Fruit fly (Drosophila melanogaster) whole organism, embryonic: ENCODE data around the gene CG13144.

Experiments used
- CG10209 ChIP-seq: fragments of 200-800 bp; sonication (Bioruptor generic); optimal IDR thresholded peaks from 3 replicates; lab custom pipeline; 2017; ENCODE audit warnings: missing biosample characterization, mild to moderate bottlenecking, missing genetic modification characterization, missing genetic modification reagents
- CG11247 ChIP-seq: fragments of 200-800 bp; sonication (Bioruptor generic); IDR thresholded peaks from 2 replicates; pipeline ENCODE4 v1.3.6; 2022; ENCODE audit warnings: missing biosample characterization, missing genetic modification characterization
- CG12104 ChIP-seq: fragments of 200-800 bp; sonication (Bioruptor generic); optimal IDR thresholded peaks from 3 replicates; lab custom pipeline; 2016; ENCODE audit warnings: missing biosample characterization, missing genetic modification characterization
- CG13296 ChIP-seq: fragments of 200-800 bp; sonication (Bioruptor generic); optimal IDR thresholded peaks from 3 replicates; lab custom pipeline; 2018; ENCODE audit warnings: missing biosample characterization, mild to moderate bottlenecking, missing genetic modification characterization
- CG17361 ChIP-seq: fragments of 200-800 bp; sonication (Bioruptor generic); IDR thresholded peaks from 3 replicates; pipeline ENCODE4 v1.3.6; 2022; ENCODE audit warnings: missing biosample characterization, missing genetic modification characterization
- CG17829 ChIP-seq: fragments of 200-800 bp; optimal IDR thresholded peaks from 2 replicates; lab custom pipeline; 2019; ENCODE audit warnings: missing biosample characterization, mild to moderate bottlenecking, missing genetic modification characterization, moderate library complexity
- CG18619 ChIP-seq: fragments of 200-800 bp; sonication (Bioruptor generic); optimal IDR thresholded peaks from 3 replicates; lab custom pipeline; 2017; ENCODE audit warnings: missing biosample characterization, mild to moderate bottlenecking, missing genetic modification characterization
- CG2199 ChIP-seq: fragments of 200-800 bp; sonication (Bioruptor generic); IDR thresholded peaks from 3 replicates; pipeline ENCODE4 v1.3.6; 2022; ENCODE audit warnings: missing biosample characterization, missing genetic modification characterization
- CG2712 ChIP-seq: fragments of 200-800 bp; optimal IDR thresholded peaks from 3 replicates; lab custom pipeline; 2019; ENCODE audit warnings: missing biosample characterization, mild to moderate bottlenecking, missing genetic modification characterization, moderate library complexity
- CG30431 ChIP-seq: fragments of 200-800 bp; sonication (Bioruptor generic); optimal IDR thresholded peaks from 2 replicates; lab custom pipeline; 2017; ENCODE audit warnings: missing biosample characterization, missing genetic modification characterization
- CG33213 ChIP-seq: fragments of 200-800 bp; sonication (Bioruptor generic); optimal IDR thresholded peaks from 3 replicates; lab custom pipeline; 2016; ENCODE audit warnings: missing biosample characterization, missing genetic modification characterization
- CG33557 ChIP-seq: fragments of 200-800 bp; sonication (Bioruptor generic); optimal IDR thresholded peaks from 2 replicates; lab custom pipeline; 2019; ENCODE audit warnings: missing biosample characterization, mild to moderate bottlenecking, missing genetic modification characterization, moderate library complexity
- CG3726 ChIP-seq: fragments of 200-800 bp; sonication (Bioruptor generic); IDR thresholded peaks from 3 replicates; pipeline ENCODE4, ENCODE4 v1.3.6; 2022; ENCODE audit warnings: missing biosample characterization, missing genetic modification characterization
- CG4404 ChIP-seq: fragments of 200-800 bp; sonication (Bioruptor generic); IDR thresholded peaks from 2 replicates; pipeline ENCODE4 v1.3.6; 2022; ENCODE audit warnings: missing biosample characterization, missing genetic modification characterization
- CG4617 ChIP-seq: fragments of 200-800 bp; sonication (Bioruptor generic); optimal IDR thresholded peaks from 3 replicates; lab custom pipeline; 2016; ENCODE audit warnings: missing biosample characterization, missing genetic modification characterization, borderline replicate concordance
- CG4707 ChIP-seq: fragments of 200-800 bp; sonication (Bioruptor generic); optimal IDR thresholded peaks from 2 replicates; lab custom pipeline; 2018; ENCODE audit warnings: missing biosample characterization, mild to moderate bottlenecking, missing genetic modification characterization, moderate library complexity
- CG4730 ChIP-seq: fragments of 200-800 bp; sonication (Bioruptor generic); IDR thresholded peaks from 2 replicates; pipeline ENCODE4 v1.3.6; 2022; ENCODE audit warnings: missing biosample characterization, missing genetic modification characterization
- CG6175 ChIP-seq: fragments of 200-800 bp; sonication (Bioruptor generic); IDR thresholded peaks from 3 replicates; pipeline ENCODE4 v1.3.6; 2022; ENCODE audit warnings: missing biosample characterization, missing genetic modification characterization
- CG6683 ChIP-seq: fragments of 200-800 bp; sonication (Bioruptor generic); optimal IDR thresholded peaks from 2 replicates; lab custom pipeline; 2017; ENCODE audit warnings: missing biosample characterization, mild to moderate bottlenecking, missing genetic modification characterization, missing genetic modification reagents
- CG7963 ChIP-seq: fragments of 200-800 bp; sonication (Bioruptor generic); IDR thresholded peaks from 3 replicates; pipeline ENCODE4 v1.3.6; 2022; ENCODE audit warnings: missing biosample characterization, missing genetic modification characterization; ENCODE audit not compliant: partially characterized antibody
- CG8089 ChIP-seq: fragments of 200-800 bp; sonication (Bioruptor generic); optimal IDR thresholded peaks from 3 replicates; lab custom pipeline; 2016; ENCODE audit warnings: missing biosample characterization, missing genetic modification characterization
- CG8388 ChIP-seq: fragments of 200-800 bp; sonication (Bioruptor generic); optimal IDR thresholded peaks from 2 replicates; lab custom pipeline; 2019; ENCODE audit warnings: missing biosample characterization, mild to moderate bottlenecking, missing genetic modification characterization, moderate library complexity
- CG9437 ChIP-seq: fragments of 200-800 bp; sonication (Bioruptor generic); optimal IDR thresholded peaks from 2 replicates; lab custom pipeline; 2018; ENCODE audit warnings: missing biosample characterization, mild to moderate bottlenecking, missing genetic modification characterization
- E2f1 ChIP-seq: fragments of 200-800 bp; sonication (Bioruptor generic); IDR thresholded peaks from 2 replicates; pipeline ENCODE4 v1.3.6; 2022; ENCODE audit warnings: missing biosample characterization, missing genetic modification characterization
- GATAe ChIP-seq: fragments of 200-800 bp; sonication (Bioruptor generic); conservative IDR thresholded peaks from 2 replicates; pipeline ENCODE4 v1.3.6; 2022; ENCODE audit warnings: missing biosample characterization, missing genetic modification characterization
- HLH3B ChIP-seq: fragments of 200-800 bp; sonication (Bioruptor generic); IDR thresholded peaks from 2 replicates; pipeline ENCODE4 v1.3.6; 2022; ENCODE audit warnings: missing biosample characterization, missing genetic modification characterization
- HLH4C ChIP-seq: fragments of 200-800 bp; sonication (Bioruptor generic); IDR thresholded peaks from 3 replicates; pipeline ENCODE4 v1.3.6; 2022; ENCODE audit warnings: missing biosample characterization, missing genetic modification characterization; ENCODE audit not compliant: partially characterized antibody
- Hmr ChIP-seq: fragments of 200-800 bp; sonication (Bioruptor generic); optimal IDR thresholded peaks from 3 replicates; lab custom pipeline; 2017; ENCODE audit warnings: mild to moderate bottlenecking, missing biosample characterization, missing genetic modification reagents, missing genetic modification characterization
- Mrtf ChIP-seq: fragments of 200-800 bp; sonication (Bioruptor generic); IDR thresholded peaks from 3 replicates; pipeline ENCODE4 v1.3.6; 2022; ENCODE audit warnings: missing biosample characterization, missing genetic modification characterization
- Nf-YB ChIP-seq: fragments of 200-800 bp; sonication (Bioruptor generic); optimal IDR thresholded peaks from 3 replicates; lab custom pipeline; 2019; ENCODE audit warnings: missing biosample characterization, mild to moderate bottlenecking, missing genetic modification characterization, moderate library complexity
- Ravus ChIP-seq: fragments of 200-800 bp; sonication (Bioruptor generic); IDR thresholded peaks from 2 replicates; pipeline ENCODE4 v1.3.6; 2022; ENCODE audit warnings: missing biosample characterization, missing genetic modification characterization
- Side ChIP-seq: fragments of 200-800 bp; sonication (Bioruptor generic); optimal IDR thresholded peaks from 2 replicates; lab custom pipeline; 2016; ENCODE audit warnings: missing biosample characterization, missing genetic modification characterization
- Taf1 ChIP-seq: fragments of 200-800 bp; sonication (Bioruptor generic); IDR thresholded peaks from 2 replicates; pipeline ENCODE4 v1.3.6; 2022; ENCODE audit warnings: missing biosample characterization, missing genetic modification characterization
- Xrp1 ChIP-seq: fragments of 200-800 bp; sonication (Bioruptor generic); IDR thresholded peaks from 2 replicates; pipeline ENCODE4 v1.3.6; 2022; ENCODE audit warnings: missing biosample characterization, missing genetic modification characterization
- ash1 ChIP-seq: fragments of 200-800 bp; sonication (Bioruptor generic); optimal IDR thresholded peaks from 2 replicates; lab custom pipeline; 2018; ENCODE audit warnings: missing biosample characterization, mild to moderate bottlenecking, missing genetic modification characterization
- cato ChIP-seq: fragments of 200-800 bp; sonication (Bioruptor generic); optimal IDR thresholded peaks from 2 replicates; lab custom pipeline; 2016; ENCODE audit warnings: missing biosample characterization, missing genetic modification characterization, borderline replicate concordance
- chinmo ChIP-seq: fragments of 200-800 bp; sonication (Bioruptor generic); IDR thresholded peaks from 4 replicates; pipeline ENCODE4 v1.3.6; 2022; ENCODE audit warnings: missing biosample characterization, missing genetic modification characterization; ENCODE audit not compliant: partially characterized antibody
- da ChIP-seq: fragments of 200-800 bp; sonication (Bioruptor generic); optimal IDR thresholded peaks from 2 replicates; lab custom pipeline; 2016; ENCODE audit warnings: missing biosample characterization, missing genetic modification characterization
- dimm ChIP-seq: fragments of 200-800 bp; sonication (Bioruptor generic); IDR thresholded peaks from 2 replicates; pipeline ENCODE4 v1.3.6; 2022; ENCODE audit warnings: missing biosample characterization, missing genetic modification characterization
- fd64A ChIP-seq: fragments of 200-800 bp; sonication (Bioruptor generic); optimal IDR thresholded peaks from 3 replicates; lab custom pipeline; 2018; ENCODE audit warnings: missing biosample characterization, mild to moderate bottlenecking, missing genetic modification characterization
- ftz-f1 ChIP-seq: fragments of 200-800 bp; sonication (Bioruptor generic); optimal IDR thresholded peaks from 2 replicates; lab custom pipeline; 2016; ENCODE audit warnings: missing biosample characterization, missing genetic modification characterization
- grn ChIP-seq: fragments of 200-800 bp; sonication (Bioruptor generic); optimal IDR thresholded peaks from 3 replicates; lab custom pipeline; 2017; ENCODE audit warnings: missing biosample characterization, missing genetic modification characterization
- gt ChIP-seq: fragments of 200-800 bp; sonication (Bioruptor generic); IDR thresholded peaks from 2 replicates; pipeline ENCODE4 v1.3.6; 2022; ENCODE audit warnings: missing biosample characterization, missing genetic modification characterization
- her ChIP-seq: fragments of 200-800 bp; sonication (Bioruptor generic); optimal IDR thresholded peaks from 2 replicates; lab custom pipeline; 2016; ENCODE audit warnings: missing biosample characterization, missing genetic modification characterization
- jumu ChIP-seq: fragments of 200-800 bp; sonication (Bioruptor generic); optimal IDR thresholded peaks from 3 replicates; lab custom pipeline; 2016; ENCODE audit warnings: missing biosample characterization, missing genetic modification characterization
- oc ChIP-seq: fragments of 200-800 bp; sonication (Bioruptor generic); optimal IDR thresholded peaks from 2 replicates; lab custom pipeline; 2018; ENCODE audit warnings: missing biosample characterization, mild to moderate bottlenecking, missing genetic modification characterization, moderate library complexity
- odd ChIP-seq: fragments of 200-800 bp; sonication (Bioruptor generic); optimal IDR thresholded peaks from 2 replicates; lab custom pipeline; 2017; ENCODE audit warnings: missing biosample characterization, mild to moderate bottlenecking, missing genetic modification characterization
- onecut ChIP-seq: fragments of 200-800 bp; sonication (Bioruptor generic); IDR thresholded peaks from 2 replicates; pipeline ENCODE4 v1.3.6; 2022; ENCODE audit warnings: missing biosample characterization, missing genetic modification characterization
- pum ChIP-seq: fragments of 200-800 bp; sonication (Bioruptor generic); optimal IDR thresholded peaks from 2 replicates; lab custom pipeline; 2016; ENCODE audit warnings: missing biosample characterization, missing genetic modification characterization
- sisA ChIP-seq: fragments of 200-800 bp; sonication (Bioruptor generic); IDR thresholded peaks from 2 replicates; pipeline ENCODE4 v1.3.6; 2022; ENCODE audit warnings: missing biosample characterization, missing genetic modification characterization
- tup ChIP-seq: fragments of 200-800 bp; sonication (Bioruptor generic); optimal IDR thresholded peaks from 2 replicates; lab custom pipeline; 2016; ENCODE audit warnings: missing biosample characterization, mild to moderate bottlenecking, missing genetic modification characterization, moderate library complexity

Gene CG13144

DNA sequence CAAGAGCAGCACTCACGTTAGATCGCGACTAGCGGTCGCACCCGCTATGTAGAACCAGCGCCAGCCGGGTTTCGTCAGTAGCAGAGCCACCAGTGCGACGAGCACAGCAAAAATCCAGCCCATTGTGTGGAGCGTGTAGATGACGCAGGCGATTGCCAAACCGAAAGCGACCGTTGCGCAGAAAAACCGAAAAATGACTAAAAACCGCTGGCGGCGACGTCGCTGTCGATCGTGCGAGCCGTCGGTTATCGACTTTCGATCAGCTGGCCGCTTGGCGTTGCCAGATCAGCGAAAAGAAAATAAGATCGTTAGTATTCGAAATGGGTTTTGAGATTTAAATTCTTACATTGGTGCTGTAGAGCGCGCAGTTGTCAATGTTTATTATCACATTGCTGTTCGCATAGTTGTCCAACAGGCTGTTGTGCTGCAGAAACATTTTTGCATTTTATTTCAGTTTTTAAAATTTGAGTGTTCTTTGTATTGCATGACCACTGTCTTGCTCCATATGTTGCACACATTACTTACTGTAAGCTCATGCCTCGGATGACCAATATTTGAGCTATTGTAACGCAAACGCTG is 25.3 kb upstream of the CG13144 start (continued):
- no peak for TF ChIP-seq odd
- TF ChIP-seq CG11247 (GFP tag; lab: Robert Waterston, UW), result 0 out of 2 replicates have a peak, but pooled peaks have one; percentile 50
- peak; percentile 33 for TF ChIP-seq CG13296 (GFP tag; lab: Kevin White, UChicago)
- TF ChIP-seq HLH4C (GFP tag; lab: Robert Waterston, UW), result peak; percentile 24; the same call in 1 of the 3 replicates
- no peak for TF ChIP-seq grn (GFP tag; lab: Kevin White, UChicago)
- no peak for TF ChIP-seq CG8388 (GFP tag; lab: Kevin White, UChicago)
- no peak; the same call in 1 of the 2 replicates for TF ChIP-seq HLH3B (GFP tag; lab: Robert Waterston, UW)
- TF ChIP-seq CG2712 (tag; lab: Kevin White, UChicago), result no peak
- no peak for TF ChIP-seq onecut (GFP tag; lab: Robert Waterston, UW)
- TF ChIP-seq CG33213 (GFP tag; lab: Kevin White, UChicago), result no peak
- no peak for TF ChIP-seq oc (tag; lab: Kevin White, UChicago)
- no peak; the same call in 1 of the 2 replicates for TF ChIP-seq Taf1 (GFP tag; lab: Robert Waterston, UW)
- no peak for TF ChIP-seq CG33557
- no peak for TF ChIP-seq CG3726
- no peak for TF ChIP-seq CG6175
- peak; percentile 67; the same call in 2 of the 3 replicates for TF ChIP-seq CG17361 (GFP tag; lab: Robert Waterston, UW)
- no peak for TF ChIP-seq CG4707 (GFP tag; lab: Kevin White, UChicago)
- no peak for TF ChIP-seq cato (GFP tag; lab: Kevin White, UChicago)
- TF ChIP-seq CG7963 (GFP tag; lab: Robert Waterston, UW), result no peak
- peak; percentile 69 for TF ChIP-seq ftz-f1
- no peak for TF ChIP-seq ash1 (GFP tag; lab: Kevin White, UChicago)
- TF ChIP-seq Side (GFP tag; lab: Kevin White, UChicago), result peak; percentile 27
- no peak for TF ChIP-seq CG6683
- no peak for TF ChIP-seq da (GFP tag; lab: Kevin White, UChicago)
- 0 out of 4 replicates have a peak, but pooled peaks have one; percentile 45 for TF ChIP-seq chinmo (GFP tag; lab: Robert Waterston, UW)
- TF ChIP-seq fd64A, result no peak
- TF ChIP-seq dimm (GFP tag; lab: Robert Waterston, UW), result no peak
- TF ChIP-seq CG9437 (GFP tag; lab: Kevin White, UChicago), result no peak
- no peak for TF ChIP-seq CG4404 (GFP tag; lab: Robert Waterston, UW)
- peak; percentile 58 for TF ChIP-seq Hmr
- TF ChIP-seq gt (GFP tag; lab: Robert Waterston, UW), result no peak
- TF ChIP-seq Xrp1 (GFP tag; lab: Robert Waterston, UW), result 0 out of 2 replicates have a peak, but pooled peaks have one; percentile 16
- peak; percentile 44 for TF ChIP-seq sisA (GFP tag; lab: Robert Waterston, UW)
- TF ChIP-seq CG30431 (GFP tag; lab: Kevin White, UChicago), result peak; percentile 28
- TF ChIP-seq Mrtf (GFP tag; lab: Robert Waterston, UW), result no peak
- no peak for TF ChIP-seq CG4730 (GFP tag; lab: Robert Waterston, UW)
- TF ChIP-seq Ravus, result no peak
- peak; percentile 64 for TF ChIP-seq her (GFP tag; lab: Kevin White, UChicago)
- TF ChIP-seq CG18619 (GFP tag; lab: Kevin White, UChicago), result peak; percentile 17
- no peak for TF ChIP-seq jumu
- no peak for TF ChIP-seq CG10209 (GFP tag; lab: Kevin White, UChicago)
- peak; percentile 8 for TF ChIP-seq pum (GFP tag; lab: Kevin White, UChicago)
- no peak for TF ChIP-seq CG12104 (GFP tag; lab: Kevin White, UChicago)
- TF ChIP-seq GATAe (GFP tag; lab: Robert Waterston, UW), result no peak
- no peak for TF ChIP-seq CG8089 (GFP tag; lab: Kevin White, UChicago)
- no peak for TF ChIP-seq CG2199 (GFP tag; lab: Robert Waterston, UW)
- no peak for TF ChIP-seq CG4617 (GFP tag; lab: Kevin White, UChicago)
- TF ChIP-seq E2f1 (GFP tag; lab: Robert Waterston, UW), result no peak; the same call in none of the 2 replicates
- TF ChIP-seq Nf-YB (GFP tag; lab: Kevin White, UChicago), result no peak
- TF ChIP-seq tup, result no peak
- TF ChIP-seq CG17829 (tag; lab: Kevin White, UChicago), result no peak
